Fruit fly (Drosophila melanogaster) whole organism, prepupa: ENCODE measurements around the gene CG15890.
A peak's percentile ranks its signal among the peaks of the same experiment; 100 is the strongest.

Source experiments
- CG10631 ChIP-seq: fragments of 200-800 bp; sonication (Bioruptor generic); optimal IDR thresholded peaks from 2 replicates; lab custom pipeline; 2016; ENCODE audit warnings: missing biosample characterization, missing genetic modification characterization
- CG10669 ChIP-seq: fragments of 200-800 bp; sonication (Bioruptor generic); optimal IDR thresholded peaks from 3 replicates; lab custom pipeline; 2018; ENCODE audit warnings: missing biosample characterization, mild to moderate bottlenecking, missing genetic modification characterization, moderate library complexity
- CG11294 ChIP-seq: fragments of 200-800 bp; sonication (Bioruptor generic); IDR thresholded peaks from 2 replicates; pipeline ENCODE4 v1.3.6; 2022; ENCODE audit warnings: missing biosample characterization, missing genetic modification characterization
- CG11762 ChIP-seq: fragments of 200-800 bp; sonication (Bioruptor generic); optimal IDR thresholded peaks from 3 replicates; lab custom pipeline; 2016; ENCODE audit warnings: missing biosample characterization, missing genetic modification characterization; ENCODE audit not compliant: insufficient read depth
- CG11902 ChIP-seq: fragments of 200-800 bp; sonication (Bioruptor generic); optimal IDR thresholded peaks from 3 replicates; lab custom pipeline; 2016; ENCODE audit warnings: missing biosample characterization, missing genetic modification characterization
- CG15336 ChIP-seq: fragments of 200-800 bp; sonication (Bioruptor generic); IDR thresholded peaks from 2 replicates; pipeline ENCODE4 v1.3.6; 2022; ENCODE audit warnings: missing biosample characterization, missing genetic modification characterization
- CG1621 ChIP-seq: fragments of 200-800 bp; sonication (Bioruptor generic); optimal IDR thresholded peaks from 3 replicates; lab custom pipeline; 2018; ENCODE audit warnings: missing biosample characterization, mild to moderate bottlenecking, missing genetic modification characterization
- CG16779 ChIP-seq: fragments of 200-800 bp; sonication (Bioruptor generic); optimal IDR thresholded peaks from 3 replicates; lab custom pipeline; 2017; ENCODE audit warnings: missing biosample characterization, mild to moderate bottlenecking, missing genetic modification characterization
- CG3032 ChIP-seq: fragments of 200-800 bp; optimal IDR thresholded peaks from 2 replicates; lab custom pipeline; 2019; ENCODE audit warnings: missing biosample characterization, mild to moderate bottlenecking, missing genetic modification characterization, moderate library complexity
- CG32006 ChIP-seq: fragments of 200-800 bp; sonication (Bioruptor generic); optimal IDR thresholded peaks from 3 replicates; lab custom pipeline; 2017; ENCODE audit warnings: missing biosample characterization, mild to moderate bottlenecking, missing genetic modification characterization
- CG34406 ChIP-seq: fragments of 200-800 bp; sonication (Bioruptor generic); optimal IDR thresholded peaks from 3 replicates; lab custom pipeline; 2016; ENCODE audit warnings: missing biosample characterization, missing genetic modification characterization
- CG3919 ChIP-seq: fragments of 200-800 bp; sonication (Bioruptor generic); optimal IDR thresholded peaks from 3 replicates; lab custom pipeline; 2016; ENCODE audit warnings: missing biosample characterization, missing genetic modification characterization
- CG6163 ChIP-seq: fragments of 200-800 bp; sonication (Bioruptor generic); IDR thresholded peaks from 3 replicates; pipeline ENCODE4 v1.3.6; 2022; ENCODE audit warnings: missing biosample characterization, missing genetic modification characterization
- CG6276 ChIP-seq: fragments of 200-800 bp; sonication (Bioruptor generic); optimal IDR thresholded peaks from 2 replicates; lab custom pipeline; 2017; ENCODE audit warnings: missing biosample characterization, mild to moderate bottlenecking, missing genetic modification characterization
- CG6792 ChIP-seq: fragments of 200-800 bp; sonication (Bioruptor generic); optimal IDR thresholded peaks from 3 replicates; lab custom pipeline; 2016; ENCODE audit warnings: missing biosample characterization, missing genetic modification characterization
- CG6808 ChIP-seq: fragments of 200-800 bp; sonication (Bioruptor generic); optimal IDR thresholded peaks from 3 replicates; lab custom pipeline; 2017; ENCODE audit warnings: missing biosample characterization, missing genetic modification characterization, mild to moderate bottlenecking, moderate library complexity, missing genetic modification reagents
- CG6854 ChIP-seq: fragments of 200-800 bp; sonication (Bioruptor generic); optimal IDR thresholded peaks from 2 replicates; lab custom pipeline; 2017; ENCODE audit warnings: missing biosample characterization, mild to moderate bottlenecking, missing genetic modification characterization
- CG7368 ChIP-seq: fragments of 200-800 bp; sonication (Bioruptor generic); optimal IDR thresholded peaks from 3 replicates; lab custom pipeline; 2016; ENCODE audit warnings: missing biosample characterization, missing genetic modification characterization
- CG8119 ChIP-seq: fragments of 200-800 bp; sonication (Bioruptor generic); IDR thresholded peaks from 3 replicates; pipeline ENCODE4 v1.3.6; 2022; ENCODE audit warnings: missing biosample characterization, missing genetic modification characterization
- CG8319 ChIP-seq: fragments of 200-800 bp; sonication (Bioruptor generic); optimal IDR thresholded peaks from 3 replicates; lab custom pipeline; 2016; ENCODE audit warnings: missing biosample characterization, missing genetic modification characterization
- CG8632 ChIP-seq: fragments of 200-800 bp; sonication (Bioruptor generic); optimal IDR thresholded peaks from 3 replicates; lab custom pipeline; 2016; ENCODE audit warnings: missing biosample characterization, missing genetic modification characterization
- Eip75B ChIP-seq: fragments of 200-800 bp; sonication (Bioruptor generic); optimal IDR thresholded peaks from 3 replicates; lab custom pipeline; 2016; ENCODE audit warnings: missing biosample characterization, missing genetic modification characterization
- Eip78C ChIP-seq: fragments of 200-800 bp; sonication (Bioruptor generic); peaks from one replicate; lab custom pipeline; 2016; ENCODE audit warnings: missing biosample characterization, missing genetic modification characterization
- Eip93F ChIP-seq: fragments of 200-800 bp; sonication (Bioruptor generic); optimal IDR thresholded peaks from 2 replicates; lab custom pipeline; 2016; ENCODE audit warnings: missing biosample characterization, mild to moderate bottlenecking, missing genetic modification characterization
- Ets21C ChIP-seq: fragments of 200-800 bp; sonication (Bioruptor generic); optimal IDR thresholded peaks from 3 replicates; lab custom pipeline; 2016; ENCODE audit warnings: missing biosample characterization, missing genetic modification characterization
- Ets96B ChIP-seq: fragments of 200-800 bp; optimal IDR thresholded peaks from 2 replicates; lab custom pipeline; 2019; ENCODE audit warnings: missing biosample characterization, mild to moderate bottlenecking, missing genetic modification characterization, moderate library complexity
- Gug ChIP-seq: fragments of 200-800 bp; sonication (Bioruptor generic); IDR thresholded peaks from 2 replicates; pipeline ENCODE4 v1.3.6; 2022; ENCODE audit warnings: missing biosample characterization, missing genetic modification characterization
- Hr38 ChIP-seq: sonication (Bioruptor generic); optimal IDR thresholded peaks from 2 replicates; lab custom pipeline; 2016; ENCODE audit warnings: missing biosample characterization, missing genetic modification characterization
- Hr39 ChIP-seq: fragments of 200-800 bp; sonication (Bioruptor generic); optimal IDR thresholded peaks from 2 replicates; lab custom pipeline; 2016; ENCODE audit warnings: missing biosample characterization, missing genetic modification characterization
- Hr4 ChIP-seq: fragments of 200-800 bp; sonication (Bioruptor generic); optimal IDR thresholded peaks from 3 replicates; lab custom pipeline; 2016; ENCODE audit warnings: missing biosample characterization, missing genetic modification characterization
- Lpt ChIP-seq: fragments of 200-800 bp; sonication (Bioruptor generic); optimal IDR thresholded peaks from 3 replicates; lab custom pipeline; 2016; ENCODE audit warnings: missing biosample characterization, missing genetic modification characterization
- Met ChIP-seq: fragments of 200-800 bp; sonication (Bioruptor generic); optimal IDR thresholded peaks from 3 replicates; lab custom pipeline; 2016; ENCODE audit warnings: missing biosample characterization, missing genetic modification characterization
- OdsH ChIP-seq: fragments of 200-800 bp; sonication (Bioruptor generic); optimal IDR thresholded peaks from 3 replicates; lab custom pipeline; 2016; ENCODE audit warnings: missing biosample characterization, missing genetic modification characterization
- Smox ChIP-seq: fragments of 200-800 bp; sonication (Bioruptor generic); optimal IDR thresholded peaks from 3 replicates; lab custom pipeline; 2016; ENCODE audit warnings: missing biosample characterization, missing genetic modification characterization
- Sox102F ChIP-seq: fragments of 200-800 bp; sonication (Bioruptor generic); optimal IDR thresholded peaks from 2 replicates; lab custom pipeline; 2016; ENCODE audit warnings: missing biosample characterization, mild to moderate bottlenecking, missing genetic modification characterization
- Sox15 ChIP-seq: fragments of 200-800 bp; sonication (Bioruptor generic); optimal IDR thresholded peaks from 3 replicates; lab custom pipeline; 2016; ENCODE audit warnings: missing biosample characterization, missing genetic modification characterization
- achi ChIP-seq: fragments of 200-800 bp; sonication (Bioruptor generic); optimal IDR thresholded peaks from 3 replicates; lab custom pipeline; 2016; ENCODE audit warnings: missing biosample characterization, missing genetic modification characterization
- acj6 ChIP-seq: fragments of 200-800 bp; sonication (Bioruptor generic); optimal IDR thresholded peaks from 3 replicates; lab custom pipeline; 2016; ENCODE audit warnings: missing biosample characterization, missing genetic modification characterization
- cyc ChIP-seq: fragments of 200-800 bp; sonication (Bioruptor generic); optimal IDR thresholded peaks from 3 replicates; lab custom pipeline; 2016; ENCODE audit warnings: missing biosample characterization, missing genetic modification characterization
- dsx ChIP-seq: fragments of 200-800 bp; optimal IDR thresholded peaks from 3 replicates; lab custom pipeline; 2019; ENCODE audit warnings: missing biosample characterization, mild to moderate bottlenecking, missing genetic modification characterization, moderate library complexity; ENCODE audit not compliant: poor library complexity, severe bottlenecking
- eg ChIP-seq: fragments of 200-800 bp; sonication (Bioruptor generic); IDR thresholded peaks from 3 replicates; pipeline ENCODE4 v1.3.6; 2022; ENCODE audit warnings: missing biosample characterization, missing genetic modification characterization
- esn ChIP-seq: fragments of 200-800 bp; sonication (Bioruptor generic); optimal IDR thresholded peaks from 2 replicates; lab custom pipeline; 2016; ENCODE audit warnings: missing biosample characterization, mild to moderate bottlenecking, missing genetic modification characterization, moderate library complexity
- fd59A ChIP-seq: fragments of 200-800 bp; sonication (Bioruptor generic); optimal IDR thresholded peaks from 2 replicates; lab custom pipeline; 2017; ENCODE audit warnings: missing biosample characterization, mild to moderate bottlenecking, missing genetic modification characterization, missing genetic modification reagents
- fd85E ChIP-seq: fragments of 200-800 bp; sonication (Bioruptor generic); optimal IDR thresholded peaks from 3 replicates; lab custom pipeline; 2016; ENCODE audit warnings: missing biosample characterization, missing genetic modification characterization
- fkh ChIP-seq: fragments of 200-800 bp; sonication (Bioruptor generic); optimal IDR thresholded peaks from 3 replicates; lab custom pipeline; 2017; ENCODE audit warnings: missing biosample characterization, mild to moderate bottlenecking, missing genetic modification characterization, moderate library complexity
- lz ChIP-seq: fragments of 200-800 bp; sonication (Bioruptor generic); optimal IDR thresholded peaks from 3 replicates; lab custom pipeline; 2016; ENCODE audit warnings: missing biosample characterization, missing genetic modification characterization
- pdm3 ChIP-seq: fragments of 200-800 bp; sonication (Bioruptor generic); optimal IDR thresholded peaks from 3 replicates; lab custom pipeline; 2016; ENCODE audit warnings: missing biosample characterization, missing genetic modification characterization
- salr ChIP-seq, 2 experiments: fragments of 200-800 bp; sonication (Bioruptor generic); optimal IDR thresholded peaks; 3 replicates each; lab custom pipeline; 2016 to 2018; ENCODE audit warnings: missing biosample characterization in 2 of 2, missing genetic modification characterization in 2 of 2, mild to moderate bottlenecking in 1 of 2
- spab ChIP-seq: fragments of 200-800 bp; sonication (Bioruptor generic); optimal IDR thresholded peaks from 2 replicates; lab custom pipeline; 2017; ENCODE audit warnings: missing biosample characterization, mild to moderate bottlenecking, missing genetic modification characterization, missing genetic modification reagents
- svp ChIP-seq: fragments of 200-800 bp; sonication (Bioruptor generic); peaks from one replicate; lab custom pipeline; 2016; ENCODE audit warnings: missing biosample characterization, missing genetic modification characterization
- topi ChIP-seq: fragments of 200-800 bp; sonication (Bioruptor generic); optimal IDR thresholded peaks from 3 replicates; lab custom pipeline; 2016; ENCODE audit warnings: missing biosample characterization, missing genetic modification characterization
- vri ChIP-seq: fragments of 200-800 bp; sonication (Bioruptor generic); optimal IDR thresholded peaks from 3 replicates; lab custom pipeline; 2016; ENCODE audit warnings: missing biosample characterization, mild to moderate bottlenecking, missing genetic modification characterization

The CG15890 gene

DNA sequence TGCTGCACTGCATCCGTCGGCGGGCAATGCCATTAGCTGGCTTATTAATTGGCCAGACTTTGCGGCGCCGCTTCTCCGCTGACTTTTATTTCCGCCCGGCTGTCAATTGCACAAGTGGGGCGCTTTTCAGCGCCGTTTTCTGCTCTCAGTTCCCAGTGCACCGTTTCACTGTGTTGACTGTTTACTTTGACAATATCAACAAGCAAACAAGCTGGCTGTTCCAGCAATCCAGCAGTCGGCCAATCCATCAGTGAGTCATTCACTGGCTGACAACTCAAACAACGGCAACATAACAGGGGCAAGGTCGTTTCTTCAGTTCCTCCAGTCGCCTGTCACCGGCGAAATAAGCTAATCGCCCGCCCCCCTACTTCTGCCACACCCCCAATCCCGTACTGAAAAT is 48.3 kb downstream of the CG15890 start:
- TF ChIP-seq achi (peak; percentile 77), pdm3 (peak; percentile 70), CG15336 (GFP tag; lab: Robert Waterston, UW) (0 out of 2 replicates have a peak, but pooled peaks have one; percentile 26), Ets21C (GFP tag; lab: Kevin White, UChicago) (no peak), esn (GFP tag; lab: Kevin White, UChicago) (peak; percentile 68), CG16779 (tag; lab: Kevin White, UChicago) (peak; percentile 51), CG11762 (peak; percentile 40), Lpt (GFP tag; lab: Kevin White, UChicago) (peak; percentile 56), Sox15 (GFP tag; lab: Kevin White, UChicago) (peak; percentile 17), Eip78C (GFP tag; lab: Kevin White, UChicago) (peak; percentile 85), OdsH (GFP tag; lab: Kevin White, UChicago) (peak; percentile 69), CG7368 (peak; percentile 90), Hr4 (GFP tag; lab: Kevin White, UChicago) (peak; percentile 19), Gug (peak; percentile 48), spab (GFP tag; lab: Kevin White, UChicago) (peak; percentile 77), CG6808 (GFP tag; lab: Kevin White, UChicago) (peak; percentile 68), acj6 (peak; percentile 66), CG6163 (GFP tag; lab: Robert Waterston, UW) (peak; percentile 84), dsx (GFP tag; lab: Kevin White, UChicago) (peak; percentile 27), Eip75B (peak; percentile 68), lz (peak; percentile 45), vri (GFP tag; lab: Kevin White, UChicago) (peak; percentile 17), salr (GFP tag; optimal IDR thresholded peaks at IDR 0.05; lab: Kevin White, UChicago) (peak; percentile 47 to 87), CG1621 (tag; lab: Kevin White, UChicago) (peak; percentile 73), CG10631 (GFP tag; lab: Kevin White, UChicago) (peak; percentile 88), Hr39 (GFP tag; lab: Kevin White, UChicago) (peak; percentile 4), Met (GFP tag; lab: Kevin White, UChicago) (peak; percentile 47), Hr38 (GFP tag; lab: Kevin White, UChicago) (peak; percentile 65), CG11902 (peak; percentile 32), CG3919 (GFP tag; lab: Kevin White, UChicago) (peak; percentile 80), CG32006 (GFP tag; lab: Kevin White, UChicago) (peak; percentile 69), CG34406 (GFP tag; lab: Kevin White, UChicago) (peak; percentile 78), CG6854 (peak; percentile 45), Smox (GFP tag; lab: Kevin White, UChicago) (peak; percentile 46), topi (GFP tag; lab: Kevin White, UChicago) (peak; percentile 54), CG6276 (GFP tag; lab: Kevin White, UChicago) (peak; percentile 30), Eip93F (GFP tag; lab: Kevin White, UChicago) (no peak), CG10669 (GFP tag; lab: Kevin White, UChicago) (peak; percentile 83), Ets96B (tag; lab: Kevin White, UChicago) (peak; percentile 47), CG6792 (GFP tag; lab: Kevin White, UChicago) (peak; percentile 80), CG8119 (GFP tag; lab: Robert Waterston, UW) (peak; percentile 59; the same call in 2 of the 3 replicates), cyc (GFP tag; lab: Kevin White, UChicago) (peak; percentile 43), Sox102F (peak; percentile 44), CG8319 (GFP tag; lab: Kevin White, UChicago) (peak; percentile 65), CG8632 (GFP tag; lab: Kevin White, UChicago) (peak; percentile 80), fd85E (peak; percentile 48), fkh (GFP tag; lab: Kevin White, UChicago) (peak; percentile 89), CG11294 (peak; percentile 37; the same call in 1 of the 2 replicates), svp (GFP tag; lab: Kevin White, UChicago) (peak; percentile 54), CG3032 (peak; percentile 53), fd59A (GFP tag; lab: Kevin White, UChicago) (peak; percentile 74), eg (GFP tag; lab: Robert Waterston, UW) (peak; percentile 78)
